Worm (Caenorhabditis elegans): ENCODE measurements around the gene nsy-1.

DNA sequence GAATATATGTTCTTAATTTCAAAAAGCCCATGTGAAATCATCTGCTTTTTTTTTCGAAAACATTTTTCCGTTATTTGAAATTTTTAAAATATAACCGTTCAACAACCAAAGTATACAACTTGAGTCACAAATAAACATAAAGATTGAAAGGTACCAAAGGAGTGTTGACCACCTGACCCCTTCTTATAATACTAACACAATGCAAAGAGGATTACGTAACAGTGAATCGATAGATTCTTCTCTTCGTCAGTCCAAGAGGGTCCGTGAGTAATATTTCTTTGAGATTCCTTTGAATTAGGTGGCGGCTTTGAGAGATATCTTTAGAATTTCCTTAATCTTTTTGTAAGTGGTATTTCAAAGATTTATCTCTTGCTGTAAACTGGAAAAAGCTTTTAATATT is 6.4 kb upstream of the nsy-1 start:
- no peak for TF ChIP-seq sma-3 (GFP tag; optimal IDR thresholded peaks at IDR 0.05)
- TF ChIP-seq nhr-6 (tag; optimal IDR thresholded peaks at IDR 0.05), result no peak
- no peak for TF ChIP-seq nhr-25 (tag; optimal IDR thresholded peaks at IDR 0.05)
- no peak for TF ChIP-seq dmd-4 (tag; optimal IDR thresholded peaks at IDR 0.05)
- no peak for TF ChIP-seq nhr-23 (tag; optimal IDR thresholded peaks at IDR 0.05)
- TF ChIP-seq unc-39 (tag; optimal IDR thresholded peaks at IDR 0.05), result no peak
- no peak for TF ChIP-seq fos-1 (tag; optimal IDR thresholded peaks at IDR 0.05)
- no peak for TF ChIP-seq ceh-82 (tag; optimal IDR thresholded peaks at IDR 0.05)
- no peak for TF ChIP-seq unc-55 (GFP tag; optimal IDR thresholded peaks at IDR 0.05)
- TF ChIP-seq elt-1 (tag; optimal IDR thresholded peaks at IDR 0.05), result no peak
- TF ChIP-seq nhr-237 (tag; optimal IDR thresholded peaks at IDR 0.05), result no peak
- no peak for TF ChIP-seq nhr-12 (tag; optimal IDR thresholded peaks at IDR 0.05)
- no peak for TF ChIP-seq ama-1 (optimal IDR thresholded peaks at IDR 0.05)

Data from whole organism, L2 larva.